Fruit fly (Drosophila melanogaster): ENCODE measurements around the gene CG14143.
A peak's percentile ranks its signal among the peaks of the same experiment; 100 is the strongest.

Gene CG14143

dm6 chr3L:11089805-11090440, 44.9 kb upstream of the CG14143 start (continued):
- no peak for TF ChIP-seq TFAM (GFP tag; optimal IDR thresholded peaks at IDR 0.05)
- TF ChIP-seq Oaz (GFP tag; IDR thresholded peaks at IDR 0.05) = peak; percentile 43; the same call in 1 of the 2 replicates
- TF ChIP-seq usp (GFP tag; optimal IDR thresholded peaks at IDR 0.05) = no peak
- peak; percentile 53 for TF ChIP-seq Spps (tag; optimal IDR thresholded peaks at IDR 0.05)
- TF ChIP-seq Ravus (GFP tag; IDR thresholded peaks at IDR 0.05) = no peak; the same call in none of the 2 replicates
- peak; percentile 77 for TF ChIP-seq CG18011 (GFP tag; optimal IDR thresholded peaks at IDR 0.05)
- peak; percentile 96 for TF ChIP-seq CG12659 (GFP tag; optimal IDR thresholded peaks at IDR 0.05)
- TF ChIP-seq CG10959 (GFP tag; IDR thresholded peaks at IDR 0.05) = peak; percentile 83
- peak; percentile 82 for TF ChIP-seq bab2 (GFP tag; optimal IDR thresholded peaks at IDR 0.05)
- TF ChIP-seq CG1024 (GFP tag; IDR thresholded peaks at IDR 0.05) = peak; percentile 84
- peak; percentile 65 for TF ChIP-seq CG4404 (GFP tag; IDR thresholded peaks at IDR 0.05)
- TF ChIP-seq slp2 (GFP tag; optimal IDR thresholded peaks at IDR 0.05) = peak; percentile 80
- TF ChIP-seq CG6854 (GFP tag; optimal IDR thresholded peaks at IDR 0.05) = peak; percentile 76
- TF ChIP-seq CG5245 (GFP tag; optimal IDR thresholded peaks at IDR 0.05) = peak; percentile 68
- TF ChIP-seq bigmax (GFP tag; optimal IDR thresholded peaks at IDR 0.05) = no peak
- peak; percentile 59 for TF ChIP-seq Aef1 (GFP tag; IDR thresholded peaks at IDR 0.05)
- peak; percentile 96 for TF ChIP-seq CG9437 (GFP tag; optimal IDR thresholded peaks at IDR 0.05)
- 0 out of 3 replicates have a peak, but pooled peaks have one; percentile 37 for TF ChIP-seq CG2889 (GFP tag; IDR thresholded peaks at IDR 0.05)
- TF ChIP-seq CG30020 (tag; optimal IDR thresholded peaks at IDR 0.05) = peak; percentile 72
- peak; percentile 27 for TF ChIP-seq pros (GFP tag; optimal IDR thresholded peaks at IDR 0.05)
- TF ChIP-seq cato (GFP tag; optimal IDR thresholded peaks at IDR 0.05; ENCODE audit: borderline replicate concordance) = peak; percentile 82
- peak; percentile 76 for TF ChIP-seq trh (GFP tag; optimal IDR thresholded peaks at IDR 0.05)
- peak; percentile 87 for TF ChIP-seq tin (GFP tag; optimal IDR thresholded peaks at IDR 0.05)
- TF ChIP-seq Dp (GFP tag; optimal IDR thresholded peaks at IDR 0.05) = no peak
- TF ChIP-seq fd3F (GFP tag; optimal IDR thresholded peaks at IDR 0.05) = peak; percentile 75
- TF ChIP-seq scrt (GFP tag; optimal IDR thresholded peaks at IDR 0.05) = peak; percentile 31
- TF ChIP-seq CG12219 (GFP tag; optimal IDR thresholded peaks at IDR 0.05) = peak; percentile 85
- TF ChIP-seq bsh (GFP tag; optimal IDR thresholded peaks at IDR 0.05) = peak; percentile 58 to 89
- TF ChIP-seq Taf1 (GFP tag; IDR thresholded peaks at IDR 0.05) = 0 out of 2 replicates have a peak, but pooled peaks have one; percentile 15
- peak; percentile 58; the same call in 1 of the 2 replicates for TF ChIP-seq danr (GFP tag; IDR thresholded peaks at IDR 0.05)
- TF ChIP-seq CG13123 (GFP tag; optimal IDR thresholded peaks at IDR 0.05) = peak; percentile 75
- peak; percentile 72 for TF ChIP-seq CG8944 (GFP tag; optimal IDR thresholded peaks at IDR 0.05)
- TF ChIP-seq pan (optimal IDR thresholded peaks at IDR 0.05) = no peak
- peak in 1 of 2 experiments; percentile 84 for TF ChIP-seq pan (GFP tag; optimal IDR thresholded peaks at IDR 0.05 in 1 of 2, IDR thresholded peaks at IDR 0.05 in 1 of 2)
- TF ChIP-seq CG7987 (GFP tag; optimal IDR thresholded peaks at IDR 0.05) = peak; percentile 81
- TF ChIP-seq ken (GFP tag; IDR thresholded peaks at IDR 0.05) = no peak
- no peak for TF ChIP-seq cad (GFP tag; optimal IDR thresholded peaks at IDR 0.05)
- TF ChIP-seq CG14014 (GFP tag; IDR thresholded peaks at IDR 0.05) = peak; percentile 77
- TF ChIP-seq Hmx (GFP tag; optimal IDR thresholded peaks at IDR 0.05) = peak; percentile 68
- 0 out of 3 replicates have a peak, but pooled peaks have one; percentile 73 for TF ChIP-seq jigr1 (GFP tag; IDR thresholded peaks at IDR 0.05)
- TF ChIP-seq az2 (GFP tag; optimal IDR thresholded peaks at IDR 0.05) = peak; percentile 95
- no peak for TF ChIP-seq CG17912 (GFP tag; optimal IDR thresholded peaks at IDR 0.05)
- peak; percentile 88 for TF ChIP-seq CG15601 (tag; optimal IDR thresholded peaks at IDR 0.05)
- TF ChIP-seq wor (GFP tag; IDR thresholded peaks at IDR 0.05) = peak; percentile 86
- peak; percentile 54; the same call in 1 of the 2 replicates for TF ChIP-seq CG10321 (GFP tag; IDR thresholded peaks at IDR 0.05)
- no peak for TF ChIP-seq Hr39 (optimal IDR thresholded peaks at IDR 0.05)
- peak; percentile 93 for TF ChIP-seq Hsf (GFP tag; optimal IDR thresholded peaks at IDR 0.05)
- peak; percentile 58; the same call in 1 of the 2 replicates for TF ChIP-seq CG11247 (GFP tag; IDR thresholded peaks at IDR 0.05)
- peak; percentile 99 for TF ChIP-seq sens (GFP tag)
- TF ChIP-seq h (optimal IDR thresholded peaks at IDR 0.05) = no peak
- peak; percentile 89 for TF ChIP-seq lab (GFP tag; optimal IDR thresholded peaks at IDR 0.05)

Measured in whole organism, embryonic.